Worm (Caenorhabditis elegans) whole organism, L4 larva: ENCODE results near the gene oig-8.

Source experiments
- ceh-82 ChIP-seq: sonication (generic microtip); optimal IDR thresholded peaks from 2 replicates; lab custom pipeline; 2017; ENCODE audit warnings: missing biosample characterization, missing genetic modification characterization
- dmd-6 ChIP-seq: fragments of 200-800 bp; sonication (Bioruptor generic); IDR thresholded peaks from 2 replicates; pipeline ENCODE4 v1.3.6; 2022; ENCODE audit warnings: missing genetic modification reagents, missing genetic modification characterization, missing compliant biosample characterization
- dmd-8 ChIP-seq: fragments of 200-800 bp; sonication (Bioruptor generic); IDR thresholded peaks from 2 replicates; pipeline ENCODE4 v1.3.6; 2022; ENCODE audit warnings: missing genetic modification characterization, missing compliant biosample characterization
- lin-39 ChIP-seq: fragments of 150-350 bp; optimal IDR thresholded peaks from 2 replicates; lab custom pipeline; 2014; ENCODE audit warnings: missing biosample characterization, missing genetic modification reagents, missing genetic modification characterization
- nhr-11 ChIP-seq: fragments of 150-350 bp; optimal IDR thresholded peaks from 2 replicates; lab custom pipeline; 2014; ENCODE audit warnings: missing biosample characterization, missing genetic modification characterization
- nhr-25 ChIP-seq: sonication (generic microtip); optimal IDR thresholded peaks from 2 replicates; lab custom pipeline; 2017; ENCODE audit warnings: missing genetic modification characterization, mild to moderate bottlenecking, missing compliant biosample characterization, antibody characterized with exemption, moderate library complexity, borderline replicate concordance; ENCODE audit not compliant: insufficient read depth
- nhr-77 ChIP-seq: fragments of 150-350 bp; optimal IDR thresholded peaks from 2 replicates; lab custom pipeline; 2014; ENCODE audit warnings: missing biosample characterization, missing genetic modification characterization
- pqm-1 ChIP-seq: sonication (generic microtip); optimal IDR thresholded peaks from 2 replicates; lab custom pipeline; 2017; ENCODE audit warnings: missing biosample characterization, missing genetic modification characterization
- zfp-2 ChIP-seq: sonication (generic microtip); optimal IDR thresholded peaks from 2 replicates; lab custom pipeline; 2016; ENCODE audit warnings: mild to moderate bottlenecking, missing genetic modification characterization, missing compliant biosample characterization
- ztf-11 ChIP-seq: fragments of 150-350 bp; optimal IDR thresholded peaks from 2 replicates; lab custom pipeline; 2014; ENCODE audit warnings: missing biosample characterization, missing genetic modification characterization

DNA sequence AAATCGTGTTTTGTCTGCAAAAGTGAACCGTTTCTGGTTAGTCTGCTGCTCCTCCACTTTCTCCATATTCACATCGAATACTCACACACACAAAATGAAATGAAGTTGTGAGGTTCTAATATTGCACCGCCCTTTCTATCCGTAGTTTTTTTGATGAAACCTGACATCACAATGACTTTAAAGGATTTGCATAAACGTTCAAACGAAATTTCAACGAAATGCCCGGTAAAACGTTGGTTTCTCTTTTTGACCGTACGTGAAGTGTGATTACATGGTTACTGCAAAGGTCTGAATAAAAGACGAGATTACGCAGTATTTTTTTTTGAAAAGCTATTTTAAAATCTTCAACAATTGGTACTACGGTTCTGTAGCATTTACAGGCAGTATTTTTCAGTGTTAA, 5.4 kb upstream of the oig-8 start, which contains the start of gene T19D12.9:
- TF ChIP-seq lin-39 (tag; lab: Kevin White, UChicago) (no peak), nhr-11 (tag; lab: Kevin White, UChicago) (no peak), ceh-82 (tag; lab: Kevin White, UChicago) (no peak), nhr-25 (tag; lab: Kevin White, UChicago) (no peak), zfp-2 (no peak), dmd-6 (no peak), nhr-77 (tag; lab: Kevin White, UChicago) (no peak), dmd-8 (GFP tag; lab: Robert Waterston, UW) (no peak), pqm-1 (no peak), ztf-11 (tag; lab: Kevin White, UChicago) (no peak)
